Fruit fly (Drosophila melanogaster): ENCODE results near the gene Ir85a.

Ir85a gene

dm6 chr3R:8819551-8820057 is 25.1 kb downstream of the Ir85a start (continued):
- TF ChIP-seq insv (GFP tag; optimal IDR thresholded peaks at IDR 0.05) (peak in 1 of 2 experiments; percentile 13), corto (GFP tag; optimal IDR thresholded peaks at IDR 0.05) (no peak), Med (GFP tag) (peak; percentile 91), CG3163 (GFP tag; optimal IDR thresholded peaks at IDR 0.05) (no peak), CG13894 (tag; optimal IDR thresholded peaks at IDR 0.05) (peak; percentile 25), CG34422 (GFP tag; IDR thresholded peaks at IDR 0.05) (0 out of 3 replicates have a peak, but pooled peaks have one; percentile 29), CG13624 (GFP tag; optimal IDR thresholded peaks at IDR 0.05) (peak; percentile 48), CG8944 (GFP tag; optimal IDR thresholded peaks at IDR 0.05) (no peak), CG11723 (GFP tag; optimal IDR thresholded peaks at IDR 0.05) (peak; percentile 11), CG17186 (GFP tag; optimal IDR thresholded peaks at IDR 0.05) (no peak), CG32772 (GFP tag; IDR thresholded peaks at IDR 0.05) (peak; percentile 24; the same call in 1 of the 2 replicates), GATAe (GFP tag; conservative IDR thresholded peaks at IDR 0.05) (no peak), CG6765 (GFP tag; optimal IDR thresholded peaks at IDR 0.05) (peak; percentile 49), fru (optimal IDR thresholded peaks at IDR 0.05) (no peak), ems (GFP tag; optimal IDR thresholded peaks at IDR 0.05) (no peak), HLHmδ (GFP tag; optimal IDR thresholded peaks at IDR 0.05) (no peak), CG13296 (GFP tag; optimal IDR thresholded peaks at IDR 0.05) (peak; percentile 35), CG17361 (GFP tag; IDR thresholded peaks at IDR 0.05) (no peak), CG10654 (GFP tag; optimal IDR thresholded peaks at IDR 0.05) (no peak), CG10979 (tag; optimal IDR thresholded peaks at IDR 0.05) (peak; percentile 13), ap (GFP tag; IDR thresholded peaks at IDR 0.05) (no peak), sob (GFP tag; IDR thresholded peaks at IDR 0.05) (0 out of 2 replicates have a peak, but pooled peaks have one; percentile 67), chm (GFP tag; IDR thresholded peaks at IDR 0.05) (no peak; the same call in 1 of the 2 replicates), zfh1 (GFP tag; IDR thresholded peaks at IDR 0.05) (peak; percentile 34; the same call in 1 of the 3 replicates), CG9876 (GFP tag; optimal IDR thresholded peaks at IDR 0.05) (no peak), kay (GFP tag; optimal IDR thresholded peaks at IDR 0.05) (no peak), CG11456 (GFP tag; IDR thresholded peaks at IDR 0.05) (peak; percentile 51; the same call in 1 of the 3 replicates), CG18011 (GFP tag; optimal IDR thresholded peaks at IDR 0.05) (peak; percentile 3), CG1832 (GFP tag; optimal IDR thresholded peaks at IDR 0.05) (no peak), HHEX (GFP tag; optimal IDR thresholded peaks at IDR 0.05) (peak; percentile 14), CG18764 (GFP tag; optimal IDR thresholded peaks at IDR 0.05) (no peak), CG15073 (GFP tag; optimal IDR thresholded peaks at IDR 0.05) (no peak), dan (GFP tag; IDR thresholded peaks at IDR 0.05) (no peak), CG15479 (GFP tag; optimal IDR thresholded peaks at IDR 0.05) (peak; percentile 83), grau (tag; optimal IDR thresholded peaks at IDR 0.05) (no peak), CkIIα-i1 (GFP tag; IDR thresholded peaks at IDR 0.05) (no peak), Ravus (GFP tag; IDR thresholded peaks at IDR 0.05) (no peak), Asciz (GFP tag; optimal IDR thresholded peaks at IDR 0.05) (no peak), CG10209 (GFP tag; optimal IDR thresholded peaks at IDR 0.05) (peak; percentile 56), CG31441 (GFP tag; IDR thresholded peaks at IDR 0.05) (no peak), CG7963 (GFP tag; IDR thresholded peaks at IDR 0.05; ENCODE audit: partially characterized antibody) (no peak), lov (optimal IDR thresholded peaks at IDR 0.05) (no peak), lov (GFP tag; IDR thresholded peaks at IDR 0.05) (no peak), gcm (GFP tag; optimal IDR thresholded peaks at IDR 0.05) (no peak), bowl (GFP tag; IDR thresholded peaks at IDR 0.05) (no peak), twi (tag; optimal IDR thresholded peaks at IDR 0.05) (no peak), CG4282 (GFP tag; optimal IDR thresholded peaks at IDR 0.05) (peak; percentile 36), CG8765 (GFP tag; IDR thresholded peaks at IDR 0.05) (no peak), CG3281 (GFP tag; optimal IDR thresholded peaks at IDR 0.05) (peak; percentile 21), stc (GFP tag; IDR thresholded peaks at IDR 0.05) (peak; percentile 53), nerfin-1 (tag; optimal IDR thresholded peaks at IDR 0.05) (no peak), Oaz (GFP tag; IDR thresholded peaks at IDR 0.05) (no peak)

Data from whole organism, embryonic.